Fruit fly (Drosophila melanogaster): ENCODE results near the gene RpL9.
A peak's percentile ranks its signal among the peaks of the same experiment; 100 is the strongest.

Gene RpL9

DNA sequence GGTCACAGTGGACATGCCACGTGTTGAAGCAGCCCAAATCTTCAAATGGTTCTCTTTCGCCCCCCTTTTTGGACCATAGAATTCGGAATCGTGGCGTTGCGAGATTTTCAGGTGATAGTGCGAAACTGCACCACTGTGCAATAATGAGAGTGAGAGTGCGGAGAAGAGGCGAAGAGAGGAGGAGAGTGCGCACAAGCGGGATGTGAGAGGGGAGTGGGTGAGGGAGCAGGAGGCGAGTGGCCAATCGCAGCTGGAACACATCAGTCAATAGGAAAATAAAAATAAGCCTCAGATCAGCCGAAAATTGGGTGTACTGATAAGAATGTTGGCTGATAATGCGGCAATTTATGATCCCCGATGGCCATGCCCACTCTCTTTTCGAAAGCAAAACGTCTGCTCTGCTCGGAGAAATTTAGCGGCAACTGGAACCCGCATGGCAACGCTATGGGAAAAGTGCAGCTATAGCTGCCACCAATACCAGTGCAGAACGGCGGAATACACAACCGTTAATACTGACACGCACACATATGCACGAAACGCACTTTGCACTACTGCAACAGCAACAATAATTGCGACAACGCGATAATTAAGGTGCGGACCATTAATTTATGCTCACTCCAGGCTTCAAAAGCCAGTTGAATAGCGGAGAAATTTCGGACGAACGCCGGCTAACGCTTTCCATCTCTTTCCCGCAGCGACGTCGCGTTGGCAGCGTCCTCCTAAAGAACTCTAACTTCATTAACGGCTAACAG lies 36.6 kb downstream of the RpL9 start:
- peak; percentile 52 for TF ChIP-seq CG9139 (GFP tag; optimal IDR thresholded peaks at IDR 0.05)
- peak; percentile 46 for TF ChIP-seq Hr4 (GFP tag; optimal IDR thresholded peaks at IDR 0.05)
- peak; percentile 22 for TF ChIP-seq CG3032 (tag; optimal IDR thresholded peaks at IDR 0.05)
- peak; percentile 41 for TF ChIP-seq CG15336 (GFP tag; IDR thresholded peaks at IDR 0.05)
- TF ChIP-seq CG7368 (GFP tag; optimal IDR thresholded peaks at IDR 0.05), result no peak
- TF ChIP-seq CG31627 (GFP tag; optimal IDR thresholded peaks at IDR 0.05), result peak; percentile 31
- TF ChIP-seq acj6 (GFP tag; optimal IDR thresholded peaks at IDR 0.05), result no peak
- TF ChIP-seq fd59A (GFP tag; optimal IDR thresholded peaks at IDR 0.05), result no peak
- TF ChIP-seq Hr39 (GFP tag; optimal IDR thresholded peaks at IDR 0.05), result peak; percentile 15
- peak; percentile 27 for TF ChIP-seq Ets96B (tag; optimal IDR thresholded peaks at IDR 0.05)
- TF ChIP-seq Blimp-1 (GFP tag; optimal IDR thresholded peaks at IDR 0.05), result peak; percentile 99
- TF ChIP-seq Smox (GFP tag; optimal IDR thresholded peaks at IDR 0.05), result peak; percentile 38
- peak; percentile 1 for TF ChIP-seq CG3919 (GFP tag; optimal IDR thresholded peaks at IDR 0.05)
- TF ChIP-seq Eip75B (GFP tag; optimal IDR thresholded peaks at IDR 0.05), result peak; percentile 24
- TF ChIP-seq CG6163 (GFP tag; IDR thresholded peaks at IDR 0.05), result peak; percentile 26; the same call in 1 of the 3 replicates
- TF ChIP-seq CG11902 (GFP tag; optimal IDR thresholded peaks at IDR 0.05), result no peak
- no peak for TF ChIP-seq CG8632 (GFP tag; optimal IDR thresholded peaks at IDR 0.05)
- peak; percentile 84 for TF ChIP-seq ss (GFP tag; optimal IDR thresholded peaks at IDR 0.05)
- TF ChIP-seq salr (GFP tag; optimal IDR thresholded peaks at IDR 0.05), result peak; percentile 1 to 13
- peak; percentile 21 for TF ChIP-seq topi (GFP tag; optimal IDR thresholded peaks at IDR 0.05)
- peak; percentile 20 for TF ChIP-seq CG34406 (GFP tag; optimal IDR thresholded peaks at IDR 0.05)
- no peak for TF ChIP-seq Sox15 (GFP tag; optimal IDR thresholded peaks at IDR 0.05)
- peak; percentile 48 for TF ChIP-seq net (GFP tag; optimal IDR thresholded peaks at IDR 0.05)
- TF ChIP-seq cyc (GFP tag; optimal IDR thresholded peaks at IDR 0.05), result peak; percentile 8
- TF ChIP-seq CG6854 (GFP tag; optimal IDR thresholded peaks at IDR 0.05), result peak; percentile 50
- TF ChIP-seq OdsH (GFP tag; optimal IDR thresholded peaks at IDR 0.05), result peak; percentile 3
- TF ChIP-seq CG4318 (GFP tag; optimal IDR thresholded peaks at IDR 0.05), result no peak
- TF ChIP-seq lz (GFP tag; optimal IDR thresholded peaks at IDR 0.05), result no peak
- TF ChIP-seq Gug (GFP tag; IDR thresholded peaks at IDR 0.05), result no peak
- peak; percentile 26 for TF ChIP-seq fkh (GFP tag; optimal IDR thresholded peaks at IDR 0.05)
- peak; percentile 54 for TF ChIP-seq CG32006 (GFP tag; optimal IDR thresholded peaks at IDR 0.05)
- TF ChIP-seq Sox14 (GFP tag; optimal IDR thresholded peaks at IDR 0.05), result peak; percentile 36
- TF ChIP-seq Ets21C (GFP tag; optimal IDR thresholded peaks at IDR 0.05), result no peak
- no peak for TF ChIP-seq dac (GFP tag; optimal IDR thresholded peaks at IDR 0.05)
- peak; percentile 63; the same call in 2 of the 3 replicates for TF ChIP-seq eg (GFP tag; IDR thresholded peaks at IDR 0.05)
- TF ChIP-seq achi (GFP tag; optimal IDR thresholded peaks at IDR 0.05), result no peak
- peak; percentile 50 for TF ChIP-seq CG1621 (tag; optimal IDR thresholded peaks at IDR 0.05)
- TF ChIP-seq CG6808 (GFP tag; optimal IDR thresholded peaks at IDR 0.05), result peak; percentile 79
- TF ChIP-seq CG8119 (GFP tag; IDR thresholded peaks at IDR 0.05), result peak; percentile 49; the same call in 1 of the 3 replicates
- peak; percentile 43 for TF ChIP-seq CG10669 (GFP tag; optimal IDR thresholded peaks at IDR 0.05)
- TF ChIP-seq pdm3 (GFP tag; optimal IDR thresholded peaks at IDR 0.05), result peak; percentile 2
- no peak for TF ChIP-seq Eip93F (GFP tag; optimal IDR thresholded peaks at IDR 0.05)
- peak; percentile 41 for TF ChIP-seq Met (GFP tag; optimal IDR thresholded peaks at IDR 0.05)
- TF ChIP-seq CG6792 (GFP tag; optimal IDR thresholded peaks at IDR 0.05), result peak; percentile 33
- TF ChIP-seq CG16779 (tag; optimal IDR thresholded peaks at IDR 0.05), result peak; percentile 66
- TF ChIP-seq fd85E (GFP tag; optimal IDR thresholded peaks at IDR 0.05), result no peak
- TF ChIP-seq CG11762 (GFP tag; optimal IDR thresholded peaks at IDR 0.05; ENCODE audit: insufficient read depth), result no peak
- TF ChIP-seq CG10631 (GFP tag; optimal IDR thresholded peaks at IDR 0.05), result no peak
- TF ChIP-seq CG8319 (GFP tag; optimal IDR thresholded peaks at IDR 0.05), result no peak
- peak; percentile 24 for TF ChIP-seq esn (GFP tag; optimal IDR thresholded peaks at IDR 0.05)
